Worm (Caenorhabditis elegans) whole organism, L3 larva: Measurements from ENCODE around the gene grd-7.

Experiments used
- lsy-12 ChIP-seq: sonication (generic microtip); optimal IDR thresholded peaks from 2 replicates; lab custom pipeline; 2016; ENCODE audit warnings: mild to moderate bottlenecking, missing genetic modification characterization, missing compliant biosample characterization
- nhr-12 ChIP-seq: fragments of 150-350 bp; optimal IDR thresholded peaks from 2 replicates; lab custom pipeline; 2014; ENCODE audit warnings: missing biosample characterization, missing genetic modification characterization
- nhr-28 ChIP-seq: fragments of 150-350 bp; optimal IDR thresholded peaks from 2 replicates; lab custom pipeline; 2014; ENCODE audit warnings: missing biosample characterization, missing genetic modification characterization
- sea-2 ChIP-seq: fragments of 150-350 bp; sonication (generic microtip); optimal IDR thresholded peaks from 4 replicates; lab custom pipeline; 2014; ENCODE audit warnings: missing biosample characterization, missing genetic modification reagents, missing genetic modification characterization

ce11 chrX:7260327-7261019, 8.8 kb downstream of the grd-7 start, which contains the start of gene lact-1:
- TF ChIP-seq nhr-12 (tag; lab: Kevin White, UChicago) (no peak), sea-2 (GFP tag; lab: Kevin White, UChicago) (no peak), nhr-28 (tag; lab: Kevin White, UChicago) (no peak), lsy-12 (tag; lab: Kevin White, UChicago) (no peak)
